Fruit fly (Drosophila melanogaster) whole organism, embryonic: ENCODE results near the gene CG5966.

ENCODE experiments used
- Atf-2 ChIP-seq: fragments of 200-800 bp; sonication (Bioruptor generic); optimal IDR thresholded peaks from 2 replicates; lab custom pipeline; 2016; ENCODE audit warnings: missing biosample characterization, missing genetic modification characterization
- CG10209 ChIP-seq: fragments of 200-800 bp; sonication (Bioruptor generic); optimal IDR thresholded peaks from 3 replicates; lab custom pipeline; 2017; ENCODE audit warnings: missing biosample characterization, mild to moderate bottlenecking, missing genetic modification characterization, missing genetic modification reagents
- CG10565 ChIP-seq: fragments of 200-800 bp; sonication (Bioruptor generic); optimal IDR thresholded peaks from 3 replicates; lab custom pipeline; 2016; ENCODE audit warnings: missing biosample characterization, mild to moderate bottlenecking, missing genetic modification characterization
- CG10654 ChIP-seq: fragments of 200-800 bp; sonication (Bioruptor generic); optimal IDR thresholded peaks from 2 replicates; lab custom pipeline; 2016; ENCODE audit warnings: missing biosample characterization, missing genetic modification characterization
- CG11085 ChIP-seq: fragments of 200-800 bp; sonication (Bioruptor generic); IDR thresholded peaks from 2 replicates; pipeline ENCODE4 v1.3.6; 2022; ENCODE audit warnings: missing biosample characterization, missing genetic modification characterization
- CG12071 ChIP-seq: fragments of 200-800 bp; sonication (Bioruptor generic); optimal IDR thresholded peaks from 3 replicates; lab custom pipeline; 2018; ENCODE audit warnings: missing biosample characterization, mild to moderate bottlenecking, missing genetic modification characterization
- CG14441 ChIP-seq: fragments of 200-800 bp; sonication (Bioruptor generic); IDR thresholded peaks from 2 replicates; pipeline ENCODE4 v1.3.6; 2022; ENCODE audit warnings: missing biosample characterization, missing genetic modification characterization
- CG15601 ChIP-seq: fragments of 200-800 bp; sonication (Bioruptor generic); optimal IDR thresholded peaks from 3 replicates; lab custom pipeline; 2019; ENCODE audit warnings: missing biosample characterization, mild to moderate bottlenecking, missing genetic modification characterization, moderate library complexity
- CG17568 ChIP-seq: fragments of 200-800 bp; sonication (Bioruptor generic); optimal IDR thresholded peaks from 2 replicates; lab custom pipeline; 2018; ENCODE audit warnings: missing biosample characterization, mild to moderate bottlenecking, missing genetic modification characterization, moderate library complexity
- CG18599 ChIP-seq: fragments of 200-800 bp; sonication (Bioruptor generic); optimal IDR thresholded peaks from 3 replicates; lab custom pipeline; 2017; ENCODE audit warnings: missing biosample characterization, missing genetic modification characterization, mild to moderate bottlenecking, moderate library complexity, missing genetic modification reagents
- CG2116 ChIP-seq: fragments of 200-800 bp; sonication (Bioruptor generic); optimal IDR thresholded peaks from 3 replicates; lab custom pipeline; 2018; ENCODE audit warnings: missing biosample characterization, mild to moderate bottlenecking, missing genetic modification characterization
- CG2875 ChIP-seq: fragments of 200-800 bp; sonication (Bioruptor generic); optimal IDR thresholded peaks from 2 replicates; lab custom pipeline; 2017; ENCODE audit warnings: missing biosample characterization, mild to moderate bottlenecking, missing genetic modification characterization, missing genetic modification reagents
- CG3838 ChIP-seq: fragments of 200-800 bp; sonication (Bioruptor generic); optimal IDR thresholded peaks from 3 replicates; lab custom pipeline; 2016; ENCODE audit warnings: missing biosample characterization, missing genetic modification characterization
- CG3847 ChIP-seq: fragments of 200-800 bp; sonication (Bioruptor generic); IDR thresholded peaks from 2 replicates; pipeline ENCODE4 v1.3.6; 2022; ENCODE audit warnings: missing biosample characterization, missing genetic modification characterization
- CG3995 ChIP-seq: fragments of 200-800 bp; sonication (Bioruptor generic); optimal IDR thresholded peaks from 3 replicates; lab custom pipeline; 2016; ENCODE audit warnings: missing biosample characterization, missing genetic modification characterization
- CG4282 ChIP-seq: fragments of 200-800 bp; sonication (Bioruptor generic); optimal IDR thresholded peaks from 2 replicates; lab custom pipeline; 2016; ENCODE audit warnings: missing biosample characterization, missing genetic modification characterization
- CG4730 ChIP-seq: fragments of 200-800 bp; sonication (Bioruptor generic); IDR thresholded peaks from 2 replicates; pipeline ENCODE4 v1.3.6; 2022; ENCODE audit warnings: missing biosample characterization, missing genetic modification characterization
- CG7556 ChIP-seq: fragments of 200-800 bp; sonication (Bioruptor generic); optimal IDR thresholded peaks from 2 replicates; lab custom pipeline; 2017; ENCODE audit warnings: missing biosample characterization, mild to moderate bottlenecking, missing genetic modification characterization
- CG8290 ChIP-seq, 3 experiments: fragments of 200-800 bp; sonication (Bioruptor generic); optimal IDR thresholded peaks; 2 replicates each; lab custom pipeline; 2016 to 2019; ENCODE audit warnings: missing biosample characterization in 3 of 3, missing genetic modification characterization in 3 of 3, mild to moderate bottlenecking in 2 of 3, moderate library complexity in 1 of 3
- CG8944 ChIP-seq: fragments of 200-800 bp; sonication (Bioruptor generic); optimal IDR thresholded peaks from 3 replicates; lab custom pipeline; 2016; ENCODE audit warnings: missing biosample characterization, missing genetic modification characterization
- CG9609 ChIP-seq: fragments of 200-800 bp; sonication (Bioruptor generic); optimal IDR thresholded peaks from 3 replicates; lab custom pipeline; 2016; ENCODE audit warnings: missing biosample characterization, missing genetic modification characterization
- D ChIP-seq, 2 experiments: fragments of 200-800 bp in 1 of 2; fragments of >200 bp in 1 of 2; sonication (Bioruptor generic) in 1 of 2; optimal IDR thresholded peaks; 2 replicates in 1 of 2; 3 replicates in 1 of 2; lab custom pipeline; 2017; ENCODE audit warnings: mild to moderate bottlenecking in 1 of 2, missing biosample characterization in 1 of 2, missing genetic modification characterization in 1 of 2, missing genetic modification reagents in 1 of 2
- Dref ChIP-seq: fragments of 200-800 bp; sonication (Bioruptor generic); IDR thresholded peaks from 2 replicates; pipeline ENCODE4 v1.3.6; 2022; ENCODE audit warnings: missing biosample characterization, missing genetic modification characterization
- Drgx ChIP-seq: fragments of 200-800 bp; sonication (Bioruptor generic); IDR thresholded peaks from 2 replicates; pipeline ENCODE4 v1.3.6; 2022; ENCODE audit warnings: missing biosample characterization, missing genetic modification characterization
- ERR ChIP-seq: fragments of 200-800 bp; sonication (Bioruptor generic); optimal IDR thresholded peaks from 2 replicates; lab custom pipeline; 2016; ENCODE audit warnings: missing biosample characterization, missing genetic modification characterization
- HLH4C ChIP-seq: fragments of 200-800 bp; sonication (Bioruptor generic); IDR thresholded peaks from 3 replicates; pipeline ENCODE4 v1.3.6; 2022; ENCODE audit warnings: missing biosample characterization, missing genetic modification characterization; ENCODE audit not compliant: partially characterized antibody
- Hr39 ChIP-seq: fragments of >200 bp; optimal IDR thresholded peaks from 2 replicates; lab custom pipeline; 2017
- Lpt ChIP-seq: fragments of >200 bp; optimal IDR thresholded peaks from 2 replicates; lab custom pipeline; 2018; ENCODE audit warnings: missing biosample characterization, missing genetic modification characterization
- MBD-R2 ChIP-seq: fragments of 200-800 bp; sonication (Bioruptor generic); IDR thresholded peaks from 2 replicates; pipeline ENCODE4 v1.3.6; 2022; ENCODE audit warnings: missing biosample characterization, missing genetic modification characterization
- MESR4 ChIP-seq: fragments of 200-800 bp; sonication (Bioruptor generic); optimal IDR thresholded peaks from 2 replicates; lab custom pipeline; 2018; ENCODE audit warnings: missing biosample characterization, mild to moderate bottlenecking, missing genetic modification characterization, moderate library complexity
- NC2β ChIP-seq: fragments of 200-800 bp; sonication (Bioruptor generic); optimal IDR thresholded peaks from 2 replicates; lab custom pipeline; 2016; ENCODE audit warnings: missing biosample characterization, missing genetic modification characterization
- Rfx ChIP-seq: fragments of 200-800 bp; sonication (Bioruptor generic); IDR thresholded peaks from 2 replicates; pipeline ENCODE4 v1.3.6; 2022; ENCODE audit warnings: missing biosample characterization, missing genetic modification characterization
- Scr ChIP-seq: fragments of 200-800 bp; sonication (Bioruptor generic); IDR thresholded peaks from 2 replicates; pipeline ENCODE4 v1.3.6; 2022; ENCODE audit warnings: missing biosample characterization, missing genetic modification characterization; ENCODE audit not compliant: partially characterized antibody
- Sox100B ChIP-seq: fragments of 200-800 bp; sonication (Bioruptor generic); optimal IDR thresholded peaks from 3 replicates; lab custom pipeline; 2018; ENCODE audit warnings: missing biosample characterization, mild to moderate bottlenecking, missing genetic modification characterization
- Sry-δ ChIP-seq: fragments of 200-800 bp; sonication (Bioruptor generic); optimal IDR thresholded peaks from 2 replicates; lab custom pipeline; 2016; ENCODE audit warnings: missing biosample characterization, missing genetic modification characterization
- Taf1 ChIP-seq: fragments of 200-800 bp; sonication (Bioruptor generic); IDR thresholded peaks from 2 replicates; pipeline ENCODE4 v1.3.6; 2022; ENCODE audit warnings: missing biosample characterization, missing genetic modification characterization
- Trl ChIP-seq, 3 experiments: fragments of >200 bp in 2 of 3; fragments of 200-800 bp in 1 of 3; sonication (Bioruptor generic) in 1 of 3; optimal IDR thresholded peaks; 2 replicates in 1 of 3; 3 replicates in 2 of 3; lab custom pipeline; 2016 to 2017; ENCODE audit warnings: missing biosample characterization in 1 of 3, missing genetic modification characterization in 1 of 3
- amos ChIP-seq: fragments of 200-800 bp; sonication (Bioruptor generic); IDR thresholded peaks from 2 replicates; pipeline ENCODE4 v1.3.6; 2022; ENCODE audit warnings: missing biosample characterization, missing genetic modification characterization; ENCODE audit not compliant: partially characterized antibody
- aop ChIP-seq: fragments of 200-800 bp; sonication (Bioruptor generic); IDR thresholded peaks from 2 replicates; pipeline ENCODE4 v1.3.6; 2022; ENCODE audit warnings: missing biosample characterization, missing genetic modification characterization
- br ChIP-seq: fragments of >200 bp; optimal IDR thresholded peaks from 2 replicates; lab custom pipeline; 2017
- gro ChIP-seq: fragments of 200-800 bp; sonication (Bioruptor generic); optimal IDR thresholded peaks from 2 replicates; lab custom pipeline; 2016; ENCODE audit warnings: missing biosample characterization, missing genetic modification characterization
- gsb ChIP-seq: fragments of 200-800 bp; sonication (Bioruptor generic); IDR thresholded peaks from 2 replicates; pipeline ENCODE4 v1.3.6; 2022; ENCODE audit warnings: missing biosample characterization, missing genetic modification characterization
- gt ChIP-seq: fragments of 200-800 bp; sonication (Bioruptor generic); IDR thresholded peaks from 2 replicates; pipeline ENCODE4 v1.3.6; 2022; ENCODE audit warnings: missing biosample characterization, missing genetic modification characterization
- kni ChIP-seq: fragments of 200-800 bp; sonication (Bioruptor generic); optimal IDR thresholded peaks from 3 replicates; lab custom pipeline; 2017; ENCODE audit warnings: mild to moderate bottlenecking, missing biosample characterization, missing genetic modification reagents, missing genetic modification characterization
- lola ChIP-seq, 3 experiments: fragments of >200 bp in 2 of 3; fragments of 200-800 bp in 1 of 3; sonication (Bioruptor generic) in 1 of 3; optimal IDR thresholded peaks; 2 replicates each; lab custom pipeline; 2017 to 2019; ENCODE audit warnings: missing biosample characterization in 3 of 3, missing genetic modification characterization in 3 of 3, mild to moderate bottlenecking in 1 of 3, moderate library complexity in 1 of 3
- mam ChIP-seq: fragments of 200-800 bp; sonication (Bioruptor generic); optimal IDR thresholded peaks from 3 replicates; lab custom pipeline; 2016; ENCODE audit warnings: missing biosample characterization, missing genetic modification characterization
- nom ChIP-seq: fragments of 200-800 bp; sonication (Bioruptor generic); optimal IDR thresholded peaks from 2 replicates; lab custom pipeline; 2017; ENCODE audit warnings: missing biosample characterization, missing genetic modification characterization, mild to moderate bottlenecking, moderate library complexity, missing genetic modification reagents
- so ChIP-seq: fragments of 200-800 bp; sonication (Bioruptor generic); IDR thresholded peaks from 3 replicates; pipeline ENCODE4 v1.3.6; 2022; ENCODE audit warnings: missing biosample characterization, missing genetic modification characterization
- sug ChIP-seq: fragments of 200-800 bp; optimal IDR thresholded peaks from 2 replicates; lab custom pipeline; 2019; ENCODE audit warnings: missing biosample characterization, mild to moderate bottlenecking, missing genetic modification characterization, moderate library complexity
- z ChIP-seq: fragments of 200-800 bp; sonication (Bioruptor generic); IDR thresholded peaks from 3 replicates; pipeline ENCODE4 v1.3.6; 2022; ENCODE audit warnings: missing biosample characterization, missing genetic modification characterization

Gene CG5966

DNA sequence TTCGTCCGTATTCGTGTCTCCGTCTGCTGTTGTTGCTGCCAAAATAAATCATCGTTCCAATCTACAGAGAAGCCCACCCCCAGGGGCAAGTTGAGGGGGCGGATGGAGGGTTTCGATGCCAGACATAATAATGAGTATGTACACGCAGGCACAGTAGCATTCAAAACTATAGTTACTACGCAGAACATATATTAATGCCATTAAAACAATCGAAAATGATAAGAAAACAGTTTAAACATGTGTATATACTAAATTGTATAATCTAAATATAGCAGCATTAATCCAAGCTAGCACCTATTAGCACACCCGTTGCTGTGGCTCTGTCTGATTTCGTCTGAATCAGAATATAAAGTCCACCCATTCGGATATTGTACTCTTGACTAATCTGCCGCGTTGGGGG, 7.7 kb upstream of the CG5966 start (continued):
- TF ChIP-seq CG14441 (GFP tag; lab: Robert Waterston, UW) (peak; percentile 82), CG3847 (GFP tag; lab: Robert Waterston, UW) (peak; percentile 79), CG10654 (peak; percentile 56), gsb (peak; percentile 75), aop (GFP tag; lab: Robert Waterston, UW) (no peak), MESR4 (GFP tag; lab: Kevin White, UChicago) (no peak), kni (GFP tag; lab: Kevin White, UChicago) (no peak), CG12071 (GFP tag; lab: Kevin White, UChicago) (peak; percentile 78), CG18599 (GFP tag; lab: Kevin White, UChicago) (peak; percentile 84), CG3995 (GFP tag; lab: Kevin White, UChicago) (no peak), CG10209 (GFP tag; lab: Kevin White, UChicago) (peak; percentile 66), CG11085 (GFP tag; lab: Robert Waterston, UW) (peak; percentile 73), Dref (GFP tag; lab: Robert Waterston, UW) (no peak; the same call in 1 of the 2 replicates), CG2875 (peak; percentile 54), Sry-δ (GFP tag; lab: Kevin White, UChicago) (no peak), CG8944 (GFP tag; lab: Kevin White, UChicago) (peak; percentile 41), br (no peak), lola (GFP tag; optimal IDR thresholded peaks at IDR 0.05; lab: Kevin White, UChicago) (no peak), mam (peak; percentile 77), Hr39 (lab: Kevin White, UChicago) (no peak), Taf1 (GFP tag; lab: Robert Waterston, UW) (peak; percentile 83), CG9609 (GFP tag; lab: Kevin White, UChicago) (peak; percentile 23), Lpt (GFP tag; lab: Kevin White, UChicago) (no peak), Trl (optimal IDR thresholded peaks at IDR 0.05; lab: Kevin White, UChicago) (no peak), Trl (GFP tag; optimal IDR thresholded peaks at IDR 0.05; lab: Kevin White, UChicago) (peak; percentile 59), gro (GFP tag; lab: Kevin White, UChicago) (peak; percentile 64), NC2β (GFP tag; lab: Kevin White, UChicago) (no peak), CG4730 (GFP tag; lab: Robert Waterston, UW) (peak; percentile 77), CG10565 (no peak), CG7556 (peak; percentile 77), CG4282 (GFP tag; lab: Kevin White, UChicago) (no peak), CG8290 (GFP tag; optimal IDR thresholded peaks at IDR 0.05; lab: Kevin White, UChicago) (no peak), CG8290 (tag; optimal IDR thresholded peaks at IDR 0.05; lab: Kevin White, UChicago) (peak in 1 of 2 experiments; percentile 94), gt (GFP tag; lab: Robert Waterston, UW) (no peak), Sox100B (GFP tag; lab: Kevin White, UChicago) (peak; percentile 56), z (GFP tag; lab: Robert Waterston, UW) (no peak), ERR (peak; percentile 38), CG17568 (GFP tag; lab: Kevin White, UChicago) (peak; percentile 65), D (optimal IDR thresholded peaks at IDR 0.05; lab: Kevin White, UChicago) (no peak), D (GFP tag; optimal IDR thresholded peaks at IDR 0.05; lab: Kevin White, UChicago) (peak; percentile 47), CG3838 (GFP tag; lab: Kevin White, UChicago) (no peak), HLH4C (GFP tag; lab: Robert Waterston, UW) (no peak), amos (GFP tag; lab: Robert Waterston, UW) (no peak), CG15601 (tag; lab: Kevin White, UChicago) (peak; percentile 9), sug (peak; percentile 76), Atf-2 (GFP tag; lab: Kevin White, UChicago) (peak; percentile 14), CG2116 (no peak), Scr (GFP tag; lab: Robert Waterston, UW) (no peak), MBD-R2 (peak; percentile 73; the same call in 1 of the 2 replicates), so (GFP tag; lab: Robert Waterston, UW) (0 out of 3 replicates have a peak, but pooled peaks have one; percentile 69), Drgx (GFP tag; lab: Robert Waterston, UW) (peak; percentile 76), Rfx (GFP tag; lab: Robert Waterston, UW) (peak; percentile 91), nom (GFP tag; lab: Kevin White, UChicago) (peak; percentile 69)
